Worm (Caenorhabditis elegans): Measurements from ENCODE around the gene nhr-134.

- TF ChIP-seq nhr-237 (tag; optimal IDR thresholded peaks at IDR 0.05), result no peak
- peak; percentile 19 for TF ChIP-seq blmp-1 (tag; optimal IDR thresholded peaks at IDR 0.05; ENCODE audit: insufficient read depth)
- TF ChIP-seq nhr-77 (tag; optimal IDR thresholded peaks at IDR 0.05), result no peak
- TF ChIP-seq nhr-10 (tag; optimal IDR thresholded peaks at IDR 0.05), result no peak
- TF ChIP-seq nhr-25 (tag; optimal IDR thresholded peaks at IDR 0.05), result peak; percentile 15
- no peak for TF ChIP-seq nhr-12 (tag; optimal IDR thresholded peaks at IDR 0.05)
- TF ChIP-seq elt-1 (tag; optimal IDR thresholded peaks at IDR 0.05), result no peak
- no peak for TF ChIP-seq egl-27 (tag; optimal IDR thresholded peaks at IDR 0.05)
- no peak for TF ChIP-seq ztf-4 (tag; optimal IDR thresholded peaks at IDR 0.05)
These were observed 50.5 kb downstream of the nhr-134 start, which contains the start of gene nhr-228 for ce11 chrV:2281499-2281898.
